Fruit fly (Drosophila melanogaster) whole organism, adult: Measurements from ENCODE around the gene Obp22a.

Experiments
- CG11617 ChIP-seq: fragments of 200-800 bp; sonication (Bioruptor generic); optimal IDR thresholded peaks from 2 replicates; lab custom pipeline; 2017; ENCODE audit warnings: mild to moderate bottlenecking, missing biosample characterization, missing genetic modification reagents, missing genetic modification characterization
- CG12768 ChIP-seq: fragments of 200-800 bp; sonication (Bioruptor generic); optimal IDR thresholded peaks from 2 replicates; lab custom pipeline; 2017; ENCODE audit warnings: missing biosample characterization, missing genetic modification characterization, mild to moderate bottlenecking, moderate library complexity, missing genetic modification reagents
- CG14711 ChIP-seq: fragments of 200-800 bp; sonication (Bioruptor generic); optimal IDR thresholded peaks from 2 replicates; lab custom pipeline; 2018; ENCODE audit warnings: missing biosample characterization, mild to moderate bottlenecking, missing genetic modification characterization, moderate library complexity
- CG1620 ChIP-seq: fragments of 200-800 bp; sonication (Bioruptor generic); optimal IDR thresholded peaks from 2 replicates; lab custom pipeline; 2016; ENCODE audit warnings: missing biosample characterization, missing genetic modification characterization
- CG33017 ChIP-seq: fragments of 200-800 bp; sonication (Bioruptor generic); optimal IDR thresholded peaks from 2 replicates; lab custom pipeline; 2018; ENCODE audit warnings: missing biosample characterization, mild to moderate bottlenecking, missing genetic modification characterization, moderate library complexity
- CG5204 ChIP-seq: fragments of 200-800 bp; sonication (Bioruptor generic); optimal IDR thresholded peaks from 2 replicates; lab custom pipeline; 2016; ENCODE audit warnings: missing biosample characterization, missing genetic modification characterization
- CG7045 ChIP-seq: fragments of 200-800 bp; sonication (Bioruptor generic); optimal IDR thresholded peaks from 2 replicates; lab custom pipeline; 2017; ENCODE audit warnings: missing biosample characterization, mild to moderate bottlenecking, missing genetic modification characterization
- CG7101 ChIP-seq: fragments of 200-800 bp; sonication (Bioruptor generic); optimal IDR thresholded peaks from 2 replicates; lab custom pipeline; 2018; ENCODE audit warnings: missing biosample characterization, mild to moderate bottlenecking, missing genetic modification characterization, moderate library complexity
- Clk ChIP-seq: fragments of 200-800 bp; sonication (Bioruptor generic); optimal IDR thresholded peaks from 2 replicates; lab custom pipeline; 2017; ENCODE audit warnings: missing biosample characterization, missing genetic modification characterization
- Crg-1 ChIP-seq: fragments of 200-800 bp; sonication (Bioruptor generic); optimal IDR thresholded peaks from 2 replicates; lab custom pipeline; 2016; ENCODE audit warnings: missing biosample characterization, missing genetic modification characterization
- Hr96 ChIP-seq: fragments of 200-800 bp; sonication (Bioruptor generic); optimal IDR thresholded peaks from 2 replicates; lab custom pipeline; 2016; ENCODE audit warnings: missing biosample characterization, missing genetic modification characterization
- Mnt ChIP-seq: fragments of 200-800 bp; sonication (Bioruptor generic); optimal IDR thresholded peaks from 2 replicates; lab custom pipeline; 2016; ENCODE audit warnings: missing biosample characterization, mild to moderate bottlenecking, missing genetic modification characterization
- bab1 ChIP-seq: fragments of 200-800 bp; sonication (Bioruptor generic); optimal IDR thresholded peaks from 3 replicates; lab custom pipeline; 2019; ENCODE audit warnings: missing biosample characterization, mild to moderate bottlenecking, missing genetic modification characterization, moderate library complexity
- cic ChIP-seq: fragments of 200-800 bp; sonication (Bioruptor generic); optimal IDR thresholded peaks from 2 replicates; lab custom pipeline; 2017; ENCODE audit warnings: missing biosample characterization, mild to moderate bottlenecking, missing genetic modification characterization, moderate library complexity
- cnc ChIP-seq, 2 experiments: fragments of >200 bp; optimal IDR thresholded peaks; 2 replicates each; lab custom pipeline; 2017
- kay ChIP-seq: fragments of 200-800 bp; sonication (Bioruptor generic); peaks from one replicate; lab custom pipeline; 2016; ENCODE audit warnings: missing biosample characterization, missing genetic modification characterization, borderline replicate concordance
- ovo ChIP-seq: fragments of 200-800 bp; sonication (Bioruptor generic); optimal IDR thresholded peaks from 2 replicates; lab custom pipeline; 2016; ENCODE audit warnings: missing biosample characterization, missing genetic modification characterization
- pad ChIP-seq: fragments of 200-800 bp; sonication (Bioruptor generic); optimal IDR thresholded peaks from 3 replicates; lab custom pipeline; 2017; ENCODE audit warnings: missing biosample characterization, missing genetic modification characterization, mild to moderate bottlenecking, moderate library complexity, missing genetic modification reagents
- tj ChIP-seq: fragments of 200-800 bp; sonication (Bioruptor generic); optimal IDR thresholded peaks from 3 replicates; lab custom pipeline; 2017; ENCODE audit warnings: missing biosample characterization, mild to moderate bottlenecking, missing genetic modification characterization, moderate library complexity
- toe ChIP-seq: fragments of 200-800 bp; sonication (Bioruptor generic); optimal IDR thresholded peaks from 2 replicates; lab custom pipeline; 2016; ENCODE audit warnings: missing biosample characterization, missing genetic modification characterization

Gene Obp22a

DNA sequence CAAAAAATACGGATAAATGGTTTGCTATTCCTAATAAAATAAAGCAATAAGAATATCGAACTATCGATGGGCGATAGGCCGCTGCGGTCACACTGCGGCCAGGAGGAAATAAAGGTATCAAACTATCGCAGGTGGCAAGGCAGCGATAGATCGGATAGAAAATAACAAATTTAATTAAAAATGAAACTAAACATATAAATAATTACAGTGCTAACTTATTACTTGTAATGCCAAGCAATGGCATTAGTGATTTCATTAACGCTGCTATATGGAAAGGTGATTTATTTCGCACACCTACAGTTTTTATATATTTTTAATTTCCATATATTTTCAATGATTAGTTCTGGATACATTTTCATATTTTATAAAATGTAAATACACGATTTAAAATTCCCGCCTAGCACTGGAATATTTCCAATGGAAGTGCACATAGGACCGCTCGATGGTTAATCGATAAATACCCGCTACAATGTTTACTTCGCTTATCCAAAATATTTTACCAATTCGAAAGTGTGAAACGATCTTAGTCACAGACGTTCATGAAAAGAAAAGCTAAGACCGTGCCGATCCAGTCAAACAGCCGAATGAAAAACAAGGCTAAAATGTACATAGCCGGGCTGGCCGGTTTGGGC is 11.1 kb downstream of the Obp22a start, which contains the start of the genes CG15356 and CG15362:
Gene CG15356, minus strand, starts transcription at position 48 of the 632 bp plus-strand sequence.
Gene CG15362, plus strand, starts transcription at position 469 of the 632 bp plus-strand sequence.
- TF ChIP-seq ovo (GFP tag; lab: Kevin White, UChicago) (no peak), Mnt (GFP tag; lab: Kevin White, UChicago) (peak; percentile 51), CG7045 (GFP tag; lab: Kevin White, UChicago) (peak; percentile 29), CG7101 (tag; lab: Kevin White, UChicago) (no peak), CG1620 (peak; percentile 70), Crg-1 (GFP tag; lab: Kevin White, UChicago) (peak; percentile 52), bab1 (GFP tag; lab: Kevin White, UChicago) (peak; percentile 60), cnc (optimal IDR thresholded peaks at IDR 0.05; lab: Kevin White, UChicago) (no peak), CG14711 (tag; lab: Kevin White, UChicago) (peak; percentile 13), pad (GFP tag; lab: Kevin White, UChicago) (peak; percentile 38), cic (no peak), CG12768 (GFP tag; lab: Kevin White, UChicago) (peak; percentile 55), tj (GFP tag; lab: Kevin White, UChicago) (no peak), Hr96 (no peak), CG11617 (GFP tag; lab: Kevin White, UChicago) (peak; percentile 45), Clk (no peak), kay (no peak), CG5204 (no peak), toe (GFP tag; lab: Kevin White, UChicago) (peak; percentile 66), CG33017 (tag; lab: Kevin White, UChicago) (no peak)

DNA sequence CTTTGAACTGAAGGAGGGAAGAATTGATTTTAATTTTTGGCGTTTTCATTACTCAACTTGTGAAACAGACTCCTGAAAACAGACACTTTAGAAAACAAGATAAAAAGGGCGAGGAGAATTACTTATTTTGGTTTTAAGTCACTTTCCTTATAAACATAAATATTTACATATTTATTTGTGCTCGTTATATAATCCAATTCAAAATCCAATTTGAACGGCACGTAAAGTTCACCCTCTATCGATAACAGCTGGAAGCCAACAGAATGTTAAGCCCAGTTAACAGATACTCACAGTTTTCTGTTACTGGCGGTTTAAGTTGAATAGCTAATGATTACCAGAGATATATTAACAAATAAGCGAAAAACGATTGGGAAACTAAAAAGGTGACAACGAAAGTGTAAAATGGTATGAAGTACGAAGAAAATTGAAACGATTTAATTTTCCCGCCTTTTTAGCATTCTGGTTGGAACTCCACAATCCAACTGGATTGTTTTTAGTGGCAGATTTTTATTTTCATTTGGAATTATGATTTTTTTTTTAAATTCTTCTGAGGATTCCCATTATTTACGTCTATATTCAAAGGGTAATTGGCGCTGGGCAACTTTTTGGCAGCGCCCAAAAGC is 12.7 kb downstream of the Obp22a start:
- no peak for TF ChIP-seq pad (GFP tag; lab: Kevin White, UChicago)
- TF ChIP-seq kay: no peak
- TF ChIP-seq CG12768 (GFP tag; lab: Kevin White, UChicago): no peak
- TF ChIP-seq CG14711 (tag; lab: Kevin White, UChicago): no peak
- no peak for TF ChIP-seq CG7045 (GFP tag; lab: Kevin White, UChicago)
- no peak for TF ChIP-seq CG11617 (GFP tag; lab: Kevin White, UChicago)
- TF ChIP-seq Hr96: no peak
- TF ChIP-seq CG7101 (tag; lab: Kevin White, UChicago): no peak

DNA sequence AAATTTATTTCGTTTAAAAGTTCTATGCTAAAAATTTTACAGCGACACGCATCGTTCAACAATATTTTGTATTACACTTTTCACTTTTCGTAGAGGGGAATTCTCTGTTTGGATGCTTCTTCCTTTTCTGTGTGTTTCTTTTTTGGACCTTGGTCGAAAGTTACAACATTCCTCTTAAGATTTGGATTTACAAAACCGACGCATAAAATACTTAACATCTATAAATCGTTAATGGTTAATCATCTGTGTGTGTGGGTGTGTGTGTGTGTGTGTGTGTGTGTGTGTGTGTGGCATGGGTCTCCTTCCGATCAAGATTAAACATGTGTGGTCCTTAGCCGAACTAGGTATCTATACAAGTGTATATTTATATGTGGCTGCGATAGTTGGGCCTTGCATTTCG is 16.5 kb downstream of the Obp22a start:
- TF ChIP-seq Crg-1 (GFP tag; lab: Kevin White, UChicago) (no peak), Mnt (GFP tag; lab: Kevin White, UChicago) (no peak)

DNA sequence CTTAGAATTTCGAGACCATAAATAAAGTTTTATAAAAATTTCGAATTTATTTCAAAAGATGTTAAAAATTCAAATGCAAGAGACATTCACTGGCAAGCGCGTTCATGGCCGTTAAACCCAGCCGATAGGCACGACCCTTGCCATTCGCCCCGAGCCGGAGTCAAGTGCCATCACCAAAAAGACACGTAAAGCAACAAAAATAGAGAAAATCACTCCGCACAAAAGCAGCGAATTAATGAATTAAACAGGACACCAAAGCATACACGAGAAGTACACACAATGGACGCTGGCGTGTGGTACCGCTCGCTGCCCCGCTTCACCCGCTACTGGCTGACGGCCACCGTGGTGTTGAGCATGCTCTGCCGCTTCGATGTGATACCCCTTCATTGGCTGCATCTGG is 18.0 kb downstream of the Obp22a start, which contains the start of gene Der-1:
Gene Der-1, plus strand, starts transcription at position 1 of the 400 bp plus-strand sequence.
- TF ChIP-seq CG11617 (GFP tag; lab: Kevin White, UChicago) (no peak), Crg-1 (GFP tag; lab: Kevin White, UChicago) (peak; percentile 14), CG33017 (tag; lab: Kevin White, UChicago) (no peak), tj (GFP tag; lab: Kevin White, UChicago) (no peak), CG1620 (peak; percentile 4), pad (GFP tag; lab: Kevin White, UChicago) (no peak), toe (GFP tag; lab: Kevin White, UChicago) (no peak), CG7045 (GFP tag; lab: Kevin White, UChicago) (no peak), bab1 (GFP tag; lab: Kevin White, UChicago) (peak; percentile 7), CG12768 (GFP tag; lab: Kevin White, UChicago) (no peak), CG7101 (tag; lab: Kevin White, UChicago) (peak; percentile 4), Clk (no peak), cnc (optimal IDR thresholded peaks at IDR 0.05; lab: Kevin White, UChicago) (no peak), kay (no peak), Mnt (GFP tag; lab: Kevin White, UChicago) (peak; percentile 3), ovo (GFP tag; lab: Kevin White, UChicago) (no peak), cic (no peak), Hr96 (no peak), CG5204 (no peak), CG14711 (tag; lab: Kevin White, UChicago) (no peak)

DNA sequence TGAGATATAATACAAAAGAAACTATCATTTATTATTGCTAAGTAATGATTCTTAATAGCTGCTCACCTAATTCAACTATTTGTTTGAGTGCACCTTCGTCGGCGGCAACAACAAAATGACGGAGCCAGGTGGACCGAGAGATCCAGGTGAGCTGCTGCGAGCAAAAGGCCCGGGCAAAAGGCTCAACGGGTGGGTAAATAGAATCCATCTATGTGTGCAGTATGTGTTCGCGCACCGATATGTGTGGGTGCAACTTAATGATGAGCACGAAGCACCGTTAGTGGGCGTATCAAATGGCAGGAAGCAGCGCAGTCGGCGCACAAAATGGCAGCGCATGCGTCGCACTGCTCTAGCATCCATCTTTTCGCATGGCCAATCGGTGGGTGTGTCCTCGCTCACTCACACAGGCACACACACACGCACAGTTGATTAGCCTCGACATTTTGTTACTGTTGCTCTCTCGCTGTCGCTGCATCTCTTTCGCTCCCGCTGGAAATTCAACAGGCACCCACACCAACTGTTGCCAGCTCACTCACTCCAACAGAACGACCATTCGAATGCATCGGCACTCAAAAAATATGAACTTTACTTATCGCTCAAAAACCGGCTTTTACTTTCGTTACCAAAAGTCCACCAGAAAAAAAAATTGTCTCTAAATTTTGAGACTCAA is 19.4 kb downstream of the Obp22a start:
- TF ChIP-seq ovo (GFP tag; lab: Kevin White, UChicago) (peak; percentile 9), cic (no peak), pad (GFP tag; lab: Kevin White, UChicago) (no peak), bab1 (GFP tag; lab: Kevin White, UChicago) (no peak), CG33017 (tag; lab: Kevin White, UChicago) (no peak)

DNA sequence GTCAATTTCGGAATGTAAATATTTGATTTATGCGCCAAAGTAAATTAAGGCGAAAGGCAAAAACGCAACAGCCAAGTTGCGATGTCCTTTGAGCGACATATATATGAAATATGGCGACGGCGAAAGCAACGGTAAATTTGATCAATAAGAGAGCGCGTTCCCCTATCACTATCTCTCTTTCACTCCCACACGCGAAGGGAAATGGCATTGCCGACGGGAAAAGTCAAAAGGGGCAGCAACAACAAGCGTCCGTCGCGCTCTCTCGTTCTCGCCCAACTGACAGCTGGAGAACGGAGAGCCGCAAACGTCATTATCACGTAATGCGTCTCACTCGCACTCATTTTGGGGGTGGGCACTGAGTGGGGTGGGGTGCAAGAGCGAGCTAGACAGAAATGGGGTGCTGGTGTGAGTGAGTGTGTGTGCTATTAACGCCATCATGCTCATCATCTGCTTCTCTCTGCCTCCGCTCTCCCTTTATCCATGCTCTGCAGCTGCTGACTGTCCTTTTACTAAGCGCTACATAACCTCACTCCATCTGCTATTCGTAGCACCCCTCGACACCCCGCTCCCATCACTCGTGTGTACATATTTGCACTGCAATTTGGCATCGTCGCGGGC is 21.5 kb downstream of the Obp22a start, which contains the start of gene erm:
Gene erm, minus strand, starts transcription at position 51 of the 618 bp plus-strand sequence.
- peak; percentile 23 for TF ChIP-seq CG7101 (tag; lab: Kevin White, UChicago)
- no peak for TF ChIP-seq toe (GFP tag; lab: Kevin White, UChicago)
- TF ChIP-seq Crg-1 (GFP tag; lab: Kevin White, UChicago): peak; percentile 47
- TF ChIP-seq cnc (optimal IDR thresholded peaks at IDR 0.05; lab: Kevin White, UChicago): no peak
- TF ChIP-seq Clk: peak; percentile 63
- no peak for TF ChIP-seq tj (GFP tag; lab: Kevin White, UChicago)
- no peak for TF ChIP-seq CG33017 (tag; lab: Kevin White, UChicago)
- no peak for TF ChIP-seq CG1620
- peak; percentile 57 for TF ChIP-seq CG7045 (GFP tag; lab: Kevin White, UChicago)
- TF ChIP-seq kay: no peak
- TF ChIP-seq pad (GFP tag; lab: Kevin White, UChicago): peak; percentile 42
- TF ChIP-seq Mnt (GFP tag; lab: Kevin White, UChicago): no peak
- TF ChIP-seq bab1 (GFP tag; lab: Kevin White, UChicago): no peak
- TF ChIP-seq Hr96: peak; percentile 40
- TF ChIP-seq CG14711 (tag; lab: Kevin White, UChicago): no peak
- no peak for TF ChIP-seq ovo (GFP tag; lab: Kevin White, UChicago)
- no peak for TF ChIP-seq CG11617 (GFP tag; lab: Kevin White, UChicago)
- no peak for TF ChIP-seq CG5204
- TF ChIP-seq cic: no peak
- peak; percentile 61 for TF ChIP-seq CG12768 (GFP tag; lab: Kevin White, UChicago)
